Worm (Caenorhabditis elegans): Measurements from ENCODE around the gene dop-1.

dop-1 gene

DNA sequence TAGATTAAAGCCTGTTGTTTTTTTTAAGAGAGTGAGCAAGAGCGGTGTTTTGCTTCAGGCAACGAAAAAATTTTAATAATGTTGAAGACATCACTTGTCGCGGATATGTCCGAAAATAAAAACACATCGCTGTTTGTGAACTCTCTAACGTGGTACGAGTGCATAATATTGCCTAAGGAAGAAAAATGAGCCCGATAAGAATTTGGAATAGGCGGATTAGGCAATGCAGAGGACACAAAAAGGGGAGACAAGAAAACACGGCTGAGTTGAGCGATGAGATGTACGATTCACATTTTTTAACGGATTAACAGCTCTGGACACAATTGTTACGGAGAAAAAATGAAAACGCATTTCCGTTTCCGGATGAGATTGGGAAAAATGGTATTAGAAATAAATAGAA is 8.7 kb upstream of the dop-1 start:
- TF ChIP-seq akir-1 (GFP tag; optimal IDR thresholded peaks at IDR 0.05) (no peak), B0019.2 (GFP tag; conservative IDR thresholded peaks at IDR 0.05) (no peak), C06A6.2 (GFP tag; conservative IDR thresholded peaks at IDR 0.05) (no peak), attf-5 (GFP tag; optimal IDR thresholded peaks at IDR 0.05) (no peak), aptf-2 (GFP tag; conservative IDR thresholded peaks at IDR 0.05) (no peak), F49E8.2 (tag; optimal IDR thresholded peaks at IDR 0.05; ENCODE audit: insufficient read depth) (no peak), egrh-3 (GFP tag; IDR thresholded peaks at IDR 0.05) (no peak)

DNA sequence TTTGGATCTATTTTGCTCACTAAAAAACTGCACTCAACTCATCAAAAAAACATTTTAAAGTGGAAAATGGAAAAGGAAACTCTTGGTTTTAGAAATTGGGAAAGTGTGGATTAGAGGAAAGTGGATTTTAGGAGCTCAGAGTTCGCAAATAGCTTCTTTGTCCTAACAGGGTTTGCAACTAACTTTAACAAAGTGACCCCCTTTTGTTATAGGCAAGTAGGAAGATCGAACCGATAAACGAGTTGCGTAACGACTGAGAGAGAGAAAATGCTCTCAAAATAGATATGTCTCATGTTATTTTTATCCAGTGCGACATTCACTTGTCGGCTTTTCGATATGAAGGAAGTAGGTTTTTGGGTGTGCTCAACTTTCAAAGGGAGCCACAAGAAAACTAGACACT is 7.8 kb upstream of the dop-1 start:
- TF ChIP-seq ztf-25 (GFP tag; IDR thresholded peaks at IDR 0.05), result no peak
- no peak for TF ChIP-seq madf-8 (GFP tag; conservative IDR thresholded peaks at IDR 0.05)
- no peak for TF ChIP-seq F49E8.2 (tag; optimal IDR thresholded peaks at IDR 0.05; ENCODE audit: insufficient read depth)
- TF ChIP-seq akir-1 (GFP tag; optimal IDR thresholded peaks at IDR 0.05), result no peak
- no peak for TF ChIP-seq hmg-20 (GFP tag; IDR thresholded peaks at IDR 0.05)
- no peak for TF ChIP-seq attf-6 (GFP tag; IDR thresholded peaks at IDR 0.05)
- no peak for TF ChIP-seq athp-1 (tag; optimal IDR thresholded peaks at IDR 0.05)
- TF ChIP-seq F55B11.4 (tag; optimal IDR thresholded peaks at IDR 0.05; ENCODE audit: borderline replicate concordance, insufficient read depth), result no peak
- TF ChIP-seq mxl-1 (tag; optimal IDR thresholded peaks at IDR 0.05), result no peak
- no peak for TF ChIP-seq tbx-9 (tag; optimal IDR thresholded peaks at IDR 0.05; ENCODE audit: borderline replicate concordance)
- TF ChIP-seq mel-28 (tag; optimal IDR thresholded peaks at IDR 0.05; ENCODE audit: borderline replicate concordance), result no peak
- no peak for TF ChIP-seq C06A6.2 (GFP tag; conservative IDR thresholded peaks at IDR 0.05)
- no peak for TF ChIP-seq sdz-38 (tag; optimal IDR thresholded peaks at IDR 0.05)
- no peak for TF ChIP-seq F57C9.4 (tag; optimal IDR thresholded peaks at IDR 0.05)
- TF ChIP-seq F39B2.1 (GFP tag; IDR thresholded peaks at IDR 0.05), result no peak
- no peak for TF ChIP-seq lag-1 (GFP tag; IDR thresholded peaks at IDR 0.05)
- no peak for TF ChIP-seq nfya-1 (tag; optimal IDR thresholded peaks at IDR 0.05; ENCODE audit: borderline replicate concordance, insufficient read depth)
- no peak for TF ChIP-seq snpc-4 (GFP tag; optimal IDR thresholded peaks at IDR 0.05)
- no peak for TF ChIP-seq snpc-4 (tag; optimal IDR thresholded peaks at IDR 0.05)

DNA sequence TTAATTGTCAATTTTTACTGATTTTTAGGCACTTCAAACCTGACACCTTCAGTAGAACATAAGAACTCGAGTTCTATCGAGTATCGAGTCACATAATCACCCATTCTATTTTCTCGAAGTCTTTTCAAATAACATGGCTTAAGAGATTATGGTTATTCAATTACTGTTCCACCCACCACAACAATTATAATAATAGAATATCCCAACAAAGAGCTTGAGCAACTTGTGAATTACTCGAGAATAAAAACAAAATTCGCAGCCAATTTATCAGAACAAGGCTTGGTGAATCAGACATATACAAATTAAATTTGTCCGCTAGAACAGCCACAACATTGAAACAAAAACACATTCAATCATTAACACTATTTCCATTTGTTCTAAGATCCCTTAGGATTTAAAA is 5.6 kb upstream of the dop-1 start:
- TF ChIP-seq nfya-2 (GFP tag; IDR thresholded peaks at IDR 0.05) (no peak), pbrm-1 (GFP tag; IDR thresholded peaks at IDR 0.05) (no peak), F37B4.10 (GFP tag; IDR thresholded peaks at IDR 0.05) (no peak), repo-1 (tag; optimal IDR thresholded peaks at IDR 0.05) (no peak), mcd-1 (GFP tag; IDR thresholded peaks at IDR 0.05) (no peak), pha-4 (tag; optimal IDR thresholded peaks at IDR 0.05) (no peak)

DNA sequence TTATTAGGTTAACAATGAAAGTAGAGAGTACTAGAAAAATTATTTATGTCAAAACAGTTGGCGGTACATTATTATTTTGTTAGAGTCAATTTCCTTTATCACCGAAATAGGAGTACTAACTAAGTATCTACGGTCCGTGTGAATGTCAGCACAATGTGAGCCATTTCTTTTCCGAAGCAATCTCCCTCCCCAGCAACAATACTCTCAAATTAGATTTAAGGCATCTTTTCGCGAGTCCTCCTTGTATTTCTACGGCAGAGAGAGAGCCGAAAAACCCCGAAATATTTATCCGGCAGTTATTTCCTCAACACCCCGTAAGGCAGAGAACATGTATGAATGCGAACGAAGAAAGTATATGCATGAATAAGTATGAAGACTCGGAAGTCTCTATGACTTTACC is 3.4 kb downstream of the dop-1 start:
- TF ChIP-seq sea-2 (GFP tag; IDR thresholded peaks at IDR 0.05), result no peak
- TF ChIP-seq ztf-28 (GFP tag; IDR thresholded peaks at IDR 0.05), result no peak
- TF ChIP-seq K12H6.12 (tag; optimal IDR thresholded peaks at IDR 0.05), result no peak
- TF ChIP-seq let-526 (GFP tag; IDR thresholded peaks at IDR 0.05), result no peak
- TF ChIP-seq Y53G8AR.9 (GFP tag; conservative IDR thresholded peaks at IDR 0.05), result no peak
- no peak for TF ChIP-seq D2030.7 (GFP tag; IDR thresholded peaks at IDR 0.05)
- no peak for TF ChIP-seq T26A5.8 (tag; optimal IDR thresholded peaks at IDR 0.05)
- no peak for TF ChIP-seq tbp1 (GFP tag; optimal IDR thresholded peaks at IDR 0.05)
- no peak for TF ChIP-seq F37B4.10 (GFP tag; IDR thresholded peaks at IDR 0.05)
- TF ChIP-seq ceh-91 (GFP tag; IDR thresholded peaks at IDR 0.05), result no peak
- TF ChIP-seq lin-26 (GFP tag; IDR thresholded peaks at IDR 0.05), result no peak
- no peak for TF ChIP-seq nhr-27 (tag; optimal IDR thresholded peaks at IDR 0.05)

All from whole organism, young adult.